Fruit fly (Drosophila melanogaster) whole organism, embryonic: Measurements from ENCODE around the gene CG8892.

ENCODE experiments used
- Bdp1 ChIP-seq: fragments of 200-800 bp; sonication (Bioruptor generic); optimal IDR thresholded peaks from 3 replicates; lab custom pipeline; 2016; ENCODE audit warnings: missing biosample characterization, missing genetic modification characterization
- CG10209 ChIP-seq: fragments of 200-800 bp; sonication (Bioruptor generic); optimal IDR thresholded peaks from 3 replicates; lab custom pipeline; 2017; ENCODE audit warnings: missing biosample characterization, mild to moderate bottlenecking, missing genetic modification characterization, missing genetic modification reagents
- CG10274 ChIP-seq: fragments of 200-800 bp; sonication (Bioruptor generic); optimal IDR thresholded peaks from 3 replicates; lab custom pipeline; 2017; ENCODE audit warnings: missing biosample characterization, mild to moderate bottlenecking, missing genetic modification characterization
- CG10321 ChIP-seq: fragments of 200-800 bp; sonication (Bioruptor generic); IDR thresholded peaks from 2 replicates; pipeline ENCODE4 v1.3.6; 2022; ENCODE audit warnings: missing biosample characterization, missing genetic modification characterization
- CG10431 ChIP-seq: fragments of 200-800 bp; sonication (Bioruptor generic); optimal IDR thresholded peaks from 3 replicates; lab custom pipeline; 2018; ENCODE audit warnings: missing biosample characterization, mild to moderate bottlenecking, missing genetic modification characterization
- CG10654 ChIP-seq: fragments of 200-800 bp; sonication (Bioruptor generic); optimal IDR thresholded peaks from 2 replicates; lab custom pipeline; 2016; ENCODE audit warnings: missing biosample characterization, missing genetic modification characterization
- CG11093 ChIP-seq: fragments of 200-800 bp; sonication (Bioruptor generic); IDR thresholded peaks from 3 replicates; pipeline ENCODE4 v1.3.6; 2022; ENCODE audit warnings: missing biosample characterization, missing genetic modification characterization
- CG11560 ChIP-seq: fragments of 200-800 bp; sonication (Bioruptor generic); IDR thresholded peaks from 3 replicates; pipeline ENCODE4 v1.3.6; 2022; ENCODE audit warnings: missing biosample characterization, missing genetic modification characterization
- CG15601 ChIP-seq: fragments of 200-800 bp; sonication (Bioruptor generic); optimal IDR thresholded peaks from 3 replicates; lab custom pipeline; 2019; ENCODE audit warnings: missing biosample characterization, mild to moderate bottlenecking, missing genetic modification characterization, moderate library complexity
- CG1603 ChIP-seq: fragments of 200-800 bp; sonication (Bioruptor generic); optimal IDR thresholded peaks from 2 replicates; lab custom pipeline; 2019; ENCODE audit warnings: missing biosample characterization, mild to moderate bottlenecking, missing genetic modification characterization, moderate library complexity
- CG18764 ChIP-seq: fragments of 200-800 bp; sonication (Bioruptor generic); optimal IDR thresholded peaks from 3 replicates; lab custom pipeline; 2016; ENCODE audit warnings: missing biosample characterization, missing genetic modification characterization
- CG32532 ChIP-seq: fragments of 200-800 bp; sonication (Bioruptor generic); IDR thresholded peaks from 2 replicates; pipeline ENCODE4 v1.3.6; 2022; ENCODE audit warnings: missing biosample characterization, missing genetic modification characterization
- CG34224 ChIP-seq: fragments of 200-800 bp; sonication (Bioruptor generic); IDR thresholded peaks from 3 replicates; pipeline ENCODE4 v1.3.6; 2022; ENCODE audit warnings: missing biosample characterization, missing genetic modification characterization; ENCODE audit not compliant: partially characterized antibody
- CG34422 ChIP-seq: fragments of 200-800 bp; sonication (Bioruptor generic); IDR thresholded peaks from 3 replicates; pipeline ENCODE4 v1.3.6; 2022; ENCODE audit warnings: missing biosample characterization, missing genetic modification characterization
- CG43689 ChIP-seq: fragments of 200-800 bp; sonication (Bioruptor generic); IDR thresholded peaks from 2 replicates; pipeline ENCODE4 v1.3.6; 2022; ENCODE audit warnings: missing biosample characterization, missing genetic modification characterization
- CG4854 ChIP-seq: fragments of 200-800 bp; sonication (Bioruptor generic); optimal IDR thresholded peaks from 2 replicates; lab custom pipeline; 2016; ENCODE audit warnings: missing biosample characterization, missing genetic modification characterization, inconsistent platforms
- CG8478 ChIP-seq: fragments of >200 bp; optimal IDR thresholded peaks from 2 replicates; lab custom pipeline; 2018
- CG9215 ChIP-seq: fragments of 200-800 bp; sonication (Bioruptor generic); IDR thresholded peaks from 2 replicates; pipeline ENCODE4 v1.3.6; 2022; ENCODE audit warnings: missing biosample characterization, missing genetic modification characterization
- CoRest ChIP-seq: fragments of 200-800 bp; sonication (Bioruptor generic); optimal IDR thresholded peaks from 3 replicates; lab custom pipeline; 2018; ENCODE audit warnings: missing biosample characterization, mild to moderate bottlenecking, missing genetic modification characterization, moderate library complexity
- D ChIP-seq, 2 experiments: fragments of 200-800 bp in 1 of 2; fragments of >200 bp in 1 of 2; sonication (Bioruptor generic) in 1 of 2; optimal IDR thresholded peaks; 2 replicates in 1 of 2; 3 replicates in 1 of 2; lab custom pipeline; 2017; ENCODE audit warnings: mild to moderate bottlenecking in 1 of 2, missing biosample characterization in 1 of 2, missing genetic modification characterization in 1 of 2, missing genetic modification reagents in 1 of 2
- Dad ChIP-seq: fragments of 200-800 bp; sonication (Bioruptor generic); optimal IDR thresholded peaks from 3 replicates; lab custom pipeline; 2016; ENCODE audit warnings: missing biosample characterization, missing genetic modification characterization
- Dfd ChIP-seq, 2 experiments: fragments of >200 bp; optimal IDR thresholded peaks; 2 replicates each; lab custom pipeline; 2017; ENCODE audit warnings: missing biosample characterization in 2 of 2, missing genetic modification characterization in 2 of 2
- Dll ChIP-seq: fragments of 200-800 bp; sonication (Bioruptor generic); IDR thresholded peaks from 4 replicates; pipeline ENCODE4 v1.3.6; 2022; ENCODE audit warnings: missing biosample characterization, missing genetic modification characterization; ENCODE audit not compliant: partially characterized antibody
- Doc3 ChIP-seq: fragments of 200-800 bp; sonication (Bioruptor generic); IDR thresholded peaks from 3 replicates; pipeline ENCODE4 v1.3.6; 2022; ENCODE audit warnings: missing biosample characterization, missing genetic modification characterization; ENCODE audit not compliant: partially characterized antibody
- Dref ChIP-seq: fragments of 200-800 bp; sonication (Bioruptor generic); IDR thresholded peaks from 2 replicates; pipeline ENCODE4 v1.3.6; 2022; ENCODE audit warnings: missing biosample characterization, missing genetic modification characterization
- Ets65A ChIP-seq: fragments of 200-800 bp; sonication (Bioruptor generic); peaks from one replicate; lab custom pipeline; 2016; ENCODE audit warnings: missing biosample characterization, missing genetic modification characterization
- HHEX ChIP-seq: fragments of 200-800 bp; sonication (Bioruptor generic); optimal IDR thresholded peaks from 3 replicates; lab custom pipeline; 2017; ENCODE audit warnings: missing biosample characterization, mild to moderate bottlenecking, missing genetic modification characterization, missing genetic modification reagents
- Lim3 ChIP-seq: fragments of 200-800 bp; sonication (Bioruptor generic); IDR thresholded peaks from 2 replicates; pipeline ENCODE4 v1.3.6; 2022; ENCODE audit warnings: missing biosample characterization, missing genetic modification characterization
- Mes4 ChIP-seq: fragments of 200-800 bp; sonication (Bioruptor generic); optimal IDR thresholded peaks from 2 replicates; lab custom pipeline; 2016; ENCODE audit warnings: missing biosample characterization, missing genetic modification characterization
- Rx ChIP-seq: fragments of 200-800 bp; sonication (Bioruptor generic); IDR thresholded peaks from 2 replicates; pipeline ENCODE4 v1.3.6; 2022; ENCODE audit warnings: missing biosample characterization, missing genetic modification characterization
- aop ChIP-seq: fragments of 200-800 bp; sonication (Bioruptor generic); IDR thresholded peaks from 2 replicates; pipeline ENCODE4 v1.3.6; 2022; ENCODE audit warnings: missing biosample characterization, missing genetic modification characterization
- ash1 ChIP-seq: fragments of 200-800 bp; sonication (Bioruptor generic); optimal IDR thresholded peaks from 2 replicates; lab custom pipeline; 2018; ENCODE audit warnings: missing biosample characterization, mild to moderate bottlenecking, missing genetic modification characterization
- chif ChIP-seq, 2 experiments: fragments of 200-800 bp; sonication (Bioruptor generic); optimal IDR thresholded peaks; 3 replicates each; lab custom pipeline; 2016; ENCODE audit warnings: missing biosample characterization in 2 of 2, missing genetic modification characterization in 2 of 2
- dm ChIP-seq: fragments of 200-800 bp; sonication (Bioruptor generic); optimal IDR thresholded peaks from 3 replicates; lab custom pipeline; 2016; ENCODE audit warnings: missing biosample characterization, missing genetic modification characterization
- fd64A ChIP-seq: fragments of 200-800 bp; sonication (Bioruptor generic); optimal IDR thresholded peaks from 3 replicates; lab custom pipeline; 2018; ENCODE audit warnings: missing biosample characterization, mild to moderate bottlenecking, missing genetic modification characterization
- gro ChIP-seq: fragments of 200-800 bp; sonication (Bioruptor generic); optimal IDR thresholded peaks from 2 replicates; lab custom pipeline; 2016; ENCODE audit warnings: missing biosample characterization, missing genetic modification characterization
- ham ChIP-seq: fragments of 200-800 bp; sonication (Bioruptor generic); IDR thresholded peaks from 2 replicates; pipeline ENCODE4 v1.3.6; 2022; ENCODE audit warnings: missing biosample characterization, missing genetic modification characterization
- hbn ChIP-seq: fragments of 200-800 bp; sonication (Bioruptor generic); IDR thresholded peaks from 2 replicates; pipeline ENCODE4 v1.3.6; 2022; ENCODE audit warnings: missing biosample characterization, missing genetic modification characterization; ENCODE audit not compliant: partially characterized antibody
- kay ChIP-seq: fragments of 200-800 bp; sonication (Bioruptor generic); optimal IDR thresholded peaks from 2 replicates; lab custom pipeline; 2016; ENCODE audit warnings: missing biosample characterization, missing genetic modification characterization
- luna ChIP-seq: fragments of 200-800 bp; sonication (Bioruptor generic); optimal IDR thresholded peaks from 2 replicates; lab custom pipeline; 2016; ENCODE audit warnings: missing biosample characterization, missing genetic modification characterization
- pfk ChIP-seq: fragments of 200-800 bp; sonication (Bioruptor generic); optimal IDR thresholded peaks from 2 replicates; lab custom pipeline; 2018; ENCODE audit warnings: missing biosample characterization, mild to moderate bottlenecking, missing genetic modification characterization, moderate library complexity
- pzg ChIP-seq: fragments of 200-800 bp; sonication (Bioruptor generic); optimal IDR thresholded peaks from 3 replicates; lab custom pipeline; 2018; ENCODE audit warnings: missing biosample characterization, mild to moderate bottlenecking, missing genetic modification characterization, moderate library complexity
- ro ChIP-seq: fragments of 200-800 bp; sonication (Bioruptor generic); IDR thresholded peaks from 2 replicates; pipeline ENCODE4 v1.3.6; 2022; ENCODE audit warnings: missing biosample characterization, missing genetic modification characterization
- sd ChIP-seq: fragments of 200-800 bp; sonication (Bioruptor generic); optimal IDR thresholded peaks from 3 replicates; lab custom pipeline; 2018; ENCODE audit warnings: missing biosample characterization, mild to moderate bottlenecking, missing genetic modification characterization, moderate library complexity
- sens ChIP-seq: fragments of 200-800 bp; sonication (Bioruptor generic); peaks from one replicate; lab custom pipeline; 2016; ENCODE audit warnings: missing biosample characterization, missing genetic modification characterization
- shn ChIP-seq: fragments of 200-800 bp; sonication (Bioruptor generic); optimal IDR thresholded peaks from 3 replicates; lab custom pipeline; 2016; ENCODE audit warnings: missing biosample characterization, missing genetic modification characterization
- sisA ChIP-seq: fragments of 200-800 bp; sonication (Bioruptor generic); IDR thresholded peaks from 2 replicates; pipeline ENCODE4 v1.3.6; 2022; ENCODE audit warnings: missing biosample characterization, missing genetic modification characterization
- tll ChIP-seq, 2 experiments: fragments of 200-800 bp in 1 of 2; fragments of >200 bp in 1 of 2; sonication (Bioruptor generic) in 1 of 2; optimal IDR thresholded peaks; 2 replicates each; lab custom pipeline; 2017 to 2019; ENCODE audit warnings: missing biosample characterization in 2 of 2, missing genetic modification characterization in 2 of 2, mild to moderate bottlenecking in 1 of 2, moderate library complexity in 1 of 2
- vvl ChIP-seq: fragments of 200-800 bp; sonication (Bioruptor generic); IDR thresholded peaks from 2 replicates; pipeline ENCODE4 v1.3.6; 2022; ENCODE audit warnings: missing biosample characterization, missing genetic modification characterization
- wdn ChIP-seq: fragments of 200-800 bp; sonication (Bioruptor generic); IDR thresholded peaks from 2 replicates; pipeline ENCODE4 v1.3.6; 2022; ENCODE audit warnings: missing biosample characterization, missing genetic modification characterization

CG8892 gene

DNA sequence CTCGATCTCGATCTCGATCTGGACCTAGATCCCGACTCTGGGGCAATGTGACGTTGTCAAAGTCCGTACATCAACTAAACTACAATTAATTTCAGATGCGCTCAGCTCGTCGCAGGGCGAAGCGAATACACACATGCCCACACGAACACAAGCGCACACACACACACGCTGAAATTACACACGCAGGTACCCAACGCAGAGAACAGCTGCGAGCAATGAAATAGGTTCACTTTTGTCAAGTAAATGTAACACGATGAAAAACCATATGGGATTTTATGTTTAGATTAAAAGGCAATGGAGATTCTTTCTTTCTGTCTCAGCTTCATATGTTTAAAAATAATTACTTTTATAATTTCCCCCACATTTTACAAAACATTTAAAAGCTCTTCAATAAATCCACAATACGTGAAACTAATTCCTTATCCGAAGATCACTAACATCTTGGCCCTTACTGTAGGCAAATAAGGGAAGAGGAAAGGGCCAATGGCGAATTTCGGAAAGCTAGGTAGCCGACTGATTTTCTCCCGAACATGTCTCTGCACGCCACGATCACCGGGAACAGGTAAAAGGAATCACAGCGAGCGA lies 19.0 kb upstream of the CG8892 start (continued):
- TF ChIP-seq CG8478 (lab: Kevin White, UChicago) (no peak), CG1603 (tag; lab: Kevin White, UChicago) (peak; percentile 42), tll (GFP tag; optimal IDR thresholded peaks at IDR 0.05; lab: Kevin White, UChicago) (peak in 1 of 2 experiments; percentile 73), shn (peak; percentile 31), CG4854 (GFP tag; lab: Kevin White, UChicago) (peak; percentile 49), luna (GFP tag; lab: Kevin White, UChicago) (no peak), CG9215 (GFP tag; lab: Robert Waterston, UW) (peak; percentile 64), CG10431 (GFP tag; lab: Kevin White, UChicago) (peak; percentile 66), Mes4 (peak; percentile 48), CG34422 (GFP tag; lab: Robert Waterston, UW) (peak; percentile 75; the same call in 2 of the 3 replicates), CG15601 (tag; lab: Kevin White, UChicago) (peak; percentile 79), CG43689 (GFP tag; lab: Robert Waterston, UW) (no peak), ash1 (GFP tag; lab: Kevin White, UChicago) (no peak), pfk (GFP tag; lab: Kevin White, UChicago) (peak; percentile 32), sens (GFP tag; lab: Kevin White, UChicago) (peak; percentile 97), hbn (GFP tag; lab: Robert Waterston, UW) (no peak), kay (GFP tag; lab: Kevin White, UChicago) (peak; percentile 56), CG32532 (GFP tag; lab: Robert Waterston, UW) (peak; percentile 84), CG34224 (GFP tag; lab: Robert Waterston, UW) (no peak), fd64A (no peak), Dll (GFP tag; lab: Robert Waterston, UW) (no peak), D (optimal IDR thresholded peaks at IDR 0.05; lab: Kevin White, UChicago) (no peak), D (GFP tag; optimal IDR thresholded peaks at IDR 0.05; lab: Kevin White, UChicago) (peak; percentile 78), Dref (no peak), Lim3 (no peak; the same call in 1 of the 2 replicates), sd (peak; percentile 53), CG11560 (tag; lab: Robert Waterston, UW) (peak; percentile 55; the same call in 2 of the 3 replicates), Doc3 (no peak), CG10209 (GFP tag; lab: Kevin White, UChicago) (peak; percentile 83), dm (GFP tag; lab: Kevin White, UChicago) (no peak), CoRest (peak; percentile 88), pzg (no peak), CG10274 (GFP tag; lab: Kevin White, UChicago) (peak; percentile 38), Ets65A (peak; percentile 93), Bdp1 (GFP tag; lab: Kevin White, UChicago) (peak; percentile 48), ham (GFP tag; lab: Robert Waterston, UW) (no peak), Dad (GFP tag; lab: Kevin White, UChicago) (peak; percentile 53), Dfd (GFP tag; optimal IDR thresholded peaks at IDR 0.05; lab: Kevin White, UChicago) (no peak), aop (GFP tag; lab: Robert Waterston, UW) (no peak; the same call in 1 of the 2 replicates), CG10654 (peak; percentile 63), chif (GFP tag; optimal IDR thresholded peaks at IDR 0.05; lab: Kevin White, UChicago) (peak; percentile 74 to 85), gro (GFP tag; lab: Kevin White, UChicago) (peak; percentile 17), sisA (GFP tag; lab: Robert Waterston, UW) (peak; percentile 82), CG10321 (GFP tag; lab: Robert Waterston, UW) (no peak), ro (GFP tag; lab: Robert Waterston, UW) (peak; percentile 57; the same call in 1 of the 2 replicates), Rx (GFP tag; lab: Robert Waterston, UW) (peak; percentile 70), CG11093 (GFP tag; lab: Robert Waterston, UW) (peak; percentile 76), vvl (GFP tag; lab: Robert Waterston, UW) (peak; percentile 88), CG18764 (GFP tag; lab: Kevin White, UChicago) (peak; percentile 34), wdn (peak; percentile 58), HHEX (GFP tag; lab: Kevin White, UChicago) (peak; percentile 85)
